Worm (Caenorhabditis elegans): ENCODE data around the gene Y40A1A.3.

Gene Y40A1A.3

ce11 chrX:1989576-1989975 is 8.3 kb downstream of the Y40A1A.3 start, which contains the start of gene meg-3:
Gene meg-3, minus strand, starts transcription at chrX:1989607.
- TF ChIP-seq ztf-4 (tag; optimal IDR thresholded peaks at IDR 0.05) (no peak), egl-5 (tag; optimal IDR thresholded peaks at IDR 0.05) (no peak), nhr-28 (tag; optimal IDR thresholded peaks at IDR 0.05) (no peak), R02D3.7 (tag; optimal IDR thresholded peaks at IDR 0.05) (no peak), ztf-11 (tag; optimal IDR thresholded peaks at IDR 0.05) (no peak), mml-1 (tag; optimal IDR thresholded peaks at IDR 0.05) (no peak), lin-15B (tag; optimal IDR thresholded peaks at IDR 0.05) (no peak), mdl-1 (tag; optimal IDR thresholded peaks at IDR 0.05) (no peak), fos-1 (tag; optimal IDR thresholded peaks at IDR 0.05) (no peak), unc-62 (GFP tag; optimal IDR thresholded peaks at IDR 0.05) (no peak), ceh-28 (tag; optimal IDR thresholded peaks at IDR 0.05) (no peak), aly-2 (tag; optimal IDR thresholded peaks at IDR 0.05) (no peak), nhr-12 (tag; optimal IDR thresholded peaks at IDR 0.05) (no peak), unc-39 (tag; optimal IDR thresholded peaks at IDR 0.05) (no peak)

- TF ChIP-seq egl-5 (tag; optimal IDR thresholded peaks at IDR 0.05) (no peak), fkh-2 (tag; optimal IDR thresholded peaks at IDR 0.05) (no peak), skn-1 (tag; optimal IDR thresholded peaks at IDR 0.05) (no peak), nhr-25 (tag; optimal IDR thresholded peaks at IDR 0.05) (no peak), daf-12 (tag; optimal IDR thresholded peaks at IDR 0.05) (no peak), R02D3.7 (tag; optimal IDR thresholded peaks at IDR 0.05) (no peak)
These were observed 13.0 kb downstream of the Y40A1A.3 start for ce11 chrX:1984831-1985230.

ce11 chrX:1981654-1982053 is 16.2 kb downstream of the Y40A1A.3 start:
- no peak for TF ChIP-seq daf-12 (tag; optimal IDR thresholded peaks at IDR 0.05)
- no peak for TF ChIP-seq elt-3 (tag; optimal IDR thresholded peaks at IDR 0.05)
- TF ChIP-seq sea-2 (GFP tag; optimal IDR thresholded peaks at IDR 0.05): no peak
- no peak for TF ChIP-seq ceh-16 (tag; optimal IDR thresholded peaks at IDR 0.05)
- no peak for TF ChIP-seq lin-39 (tag; optimal IDR thresholded peaks at IDR 0.05)
- no peak for TF ChIP-seq ZK546.5 (tag; optimal IDR thresholded peaks at IDR 0.05)
- no peak for TF ChIP-seq mml-1 (tag; optimal IDR thresholded peaks at IDR 0.05)
- TF ChIP-seq pha-4 (tag; optimal IDR thresholded peaks at IDR 0.05): no peak
- no peak for TF ChIP-seq nhr-12 (tag; optimal IDR thresholded peaks at IDR 0.05)
- TF ChIP-seq ztf-11 (tag; optimal IDR thresholded peaks at IDR 0.05): no peak
- no peak for TF ChIP-seq unc-39 (tag; optimal IDR thresholded peaks at IDR 0.05)

- TF ChIP-seq lin-15B (tag; optimal IDR thresholded peaks at IDR 0.05) (no peak), lin-39 (tag; optimal IDR thresholded peaks at IDR 0.05) (no peak), nhr-12 (tag; optimal IDR thresholded peaks at IDR 0.05) (no peak), unc-39 (tag; optimal IDR thresholded peaks at IDR 0.05) (no peak), nhr-77 (tag; optimal IDR thresholded peaks at IDR 0.05) (no peak), mdl-1 (tag; optimal IDR thresholded peaks at IDR 0.05) (no peak), nhr-11 (tag; optimal IDR thresholded peaks at IDR 0.05) (no peak), zag-1 (tag; optimal IDR thresholded peaks at IDR 0.05) (no peak), nhr-43 (tag; optimal IDR thresholded peaks at IDR 0.05; ENCODE audit: poor library complexity, severe bottlenecking) (no peak), nhr-76 (tag; optimal IDR thresholded peaks at IDR 0.05) (no peak), elt-1 (tag; optimal IDR thresholded peaks at IDR 0.05) (no peak), fos-1 (tag; optimal IDR thresholded peaks at IDR 0.05) (no peak), fkh-10 (GFP tag; optimal IDR thresholded peaks at IDR 0.05) (no peak), snpc-4 (tag; optimal IDR thresholded peaks at IDR 0.05) (no peak), ama-1 (optimal IDR thresholded peaks at IDR 0.05) (no peak), ceh-16 (tag; optimal IDR thresholded peaks at IDR 0.05) (no peak), elt-2 (tag; optimal IDR thresholded peaks at IDR 0.05) (no peak), lsy-12 (tag; optimal IDR thresholded peaks at IDR 0.05) (no peak), mml-1 (tag; optimal IDR thresholded peaks at IDR 0.05) (no peak)
These were observed 20.1 kb downstream of the Y40A1A.3 start, which contains the start of gene F52D2.12 for ce11 chrX:1977708-1978107. Gene F52D2.12, plus strand, starts transcription at chrX:1978014.

- TF ChIP-seq lin-15B (tag; optimal IDR thresholded peaks at IDR 0.05): no peak
- TF ChIP-seq elt-3 (tag; optimal IDR thresholded peaks at IDR 0.05): no peak
- TF ChIP-seq ceh-82 (tag; optimal IDR thresholded peaks at IDR 0.05): no peak
- no peak for TF ChIP-seq jun-1 (tag; optimal IDR thresholded peaks at IDR 0.05)
- TF ChIP-seq skn-1 (tag; optimal IDR thresholded peaks at IDR 0.05): no peak
- TF ChIP-seq ceh-9 (tag; optimal IDR thresholded peaks at IDR 0.05): no peak
- no peak for TF ChIP-seq mml-1 (tag; optimal IDR thresholded peaks at IDR 0.05)
- TF ChIP-seq elt-2 (tag; optimal IDR thresholded peaks at IDR 0.05): no peak
- no peak for TF ChIP-seq aly-2 (tag; optimal IDR thresholded peaks at IDR 0.05)
- no peak for TF ChIP-seq ceh-16 (tag; optimal IDR thresholded peaks at IDR 0.05)
- TF ChIP-seq daf-12 (tag; optimal IDR thresholded peaks at IDR 0.05): no peak
- TF ChIP-seq nhr-25 (tag; optimal IDR thresholded peaks at IDR 0.05): no peak
- TF ChIP-seq ztf-11 (tag; optimal IDR thresholded peaks at IDR 0.05): no peak
- TF ChIP-seq fkh-10 (GFP tag; optimal IDR thresholded peaks at IDR 0.05): no peak
These were observed 22.1 kb downstream of the Y40A1A.3 start, which contains the start of gene F52D2.6 for ce11 chrX:1975692-1976091. Gene F52D2.6, plus strand, starts transcription at chrX:1975992.

All from whole organism, L3 larva.